Fruit fly (Drosophila melanogaster) whole organism, embryonic: ENCODE data around the gene Mrtf.
A peak's percentile ranks its signal among the peaks of the same experiment; 100 is the strongest.

Experiments
- Ada2b ChIP-seq: fragments of 200-800 bp; sonication (Bioruptor generic); IDR thresholded peaks from 2 replicates; pipeline ENCODE4 v1.3.6; 2022; ENCODE audit warnings: missing biosample characterization, missing genetic modification characterization
- Bgb ChIP-seq: fragments of 200-800 bp; sonication (Bioruptor generic); IDR thresholded peaks from 2 replicates; pipeline ENCODE4 v1.3.6; 2022; ENCODE audit warnings: missing biosample characterization, missing genetic modification characterization; ENCODE audit not compliant: partially characterized antibody
- Bteb2 ChIP-seq: fragments of 200-800 bp; sonication (Bioruptor generic); optimal IDR thresholded peaks from 2 replicates; lab custom pipeline; 2016; ENCODE audit warnings: missing biosample characterization, missing genetic modification characterization
- CG1024 ChIP-seq: fragments of 200-800 bp; sonication (Bioruptor generic); IDR thresholded peaks from 2 replicates; pipeline ENCODE4 v1.3.6; 2022; ENCODE audit warnings: missing biosample characterization, missing genetic modification characterization
- CG10654 ChIP-seq: fragments of 200-800 bp; sonication (Bioruptor generic); optimal IDR thresholded peaks from 2 replicates; lab custom pipeline; 2016; ENCODE audit warnings: missing biosample characterization, missing genetic modification characterization
- CG12391 ChIP-seq: fragments of 200-800 bp; sonication (Bioruptor generic); optimal IDR thresholded peaks from 3 replicates; lab custom pipeline; 2018; ENCODE audit warnings: missing biosample characterization, mild to moderate bottlenecking, missing genetic modification characterization, moderate library complexity
- CG13296 ChIP-seq: fragments of 200-800 bp; sonication (Bioruptor generic); optimal IDR thresholded peaks from 3 replicates; lab custom pipeline; 2018; ENCODE audit warnings: missing biosample characterization, mild to moderate bottlenecking, missing genetic modification characterization
- CG15696 ChIP-seq: fragments of 200-800 bp; sonication (Bioruptor generic); optimal IDR thresholded peaks from 2 replicates; lab custom pipeline; 2019; ENCODE audit warnings: missing biosample characterization, mild to moderate bottlenecking, missing genetic modification characterization, moderate library complexity
- CG1602 ChIP-seq: fragments of 200-800 bp; sonication (Bioruptor generic); optimal IDR thresholded peaks from 3 replicates; lab custom pipeline; 2016; ENCODE audit warnings: missing biosample characterization, missing genetic modification characterization
- CG17361 ChIP-seq: fragments of 200-800 bp; sonication (Bioruptor generic); IDR thresholded peaks from 3 replicates; pipeline ENCODE4 v1.3.6; 2022; ENCODE audit warnings: missing biosample characterization, missing genetic modification characterization
- CG17829 ChIP-seq: fragments of 200-800 bp; optimal IDR thresholded peaks from 2 replicates; lab custom pipeline; 2019; ENCODE audit warnings: missing biosample characterization, mild to moderate bottlenecking, missing genetic modification characterization, moderate library complexity
- CG2120 ChIP-seq: fragments of 200-800 bp; sonication (Bioruptor generic); optimal IDR thresholded peaks from 3 replicates; lab custom pipeline; 2016; ENCODE audit warnings: missing biosample characterization, missing genetic modification characterization
- CG3407 ChIP-seq: fragments of 200-800 bp; sonication (Bioruptor generic); optimal IDR thresholded peaks from 2 replicates; lab custom pipeline; 2018; ENCODE audit warnings: missing biosample characterization, mild to moderate bottlenecking, missing genetic modification characterization
- CG4854 ChIP-seq: fragments of 200-800 bp; sonication (Bioruptor generic); optimal IDR thresholded peaks from 2 replicates; lab custom pipeline; 2016; ENCODE audit warnings: missing biosample characterization, missing genetic modification characterization, inconsistent platforms
- CG9932 ChIP-seq: fragments of 200-800 bp; sonication (Bioruptor generic); IDR thresholded peaks from 2 replicates; pipeline ENCODE4 v1.3.6; 2022; ENCODE audit warnings: missing biosample characterization, missing genetic modification characterization
- Dref ChIP-seq: fragments of 200-800 bp; sonication (Bioruptor generic); IDR thresholded peaks from 2 replicates; pipeline ENCODE4 v1.3.6; 2022; ENCODE audit warnings: missing biosample characterization, missing genetic modification characterization
- Drgx ChIP-seq: fragments of 200-800 bp; sonication (Bioruptor generic); IDR thresholded peaks from 2 replicates; pipeline ENCODE4 v1.3.6; 2022; ENCODE audit warnings: missing biosample characterization, missing genetic modification characterization
- E2f1 ChIP-seq: fragments of 200-800 bp; sonication (Bioruptor generic); IDR thresholded peaks from 2 replicates; pipeline ENCODE4 v1.3.6; 2022; ENCODE audit warnings: missing biosample characterization, missing genetic modification characterization
- HHEX ChIP-seq: fragments of 200-800 bp; sonication (Bioruptor generic); optimal IDR thresholded peaks from 3 replicates; lab custom pipeline; 2017; ENCODE audit warnings: missing biosample characterization, mild to moderate bottlenecking, missing genetic modification characterization, missing genetic modification reagents
- HLHmδ ChIP-seq: fragments of 200-800 bp; sonication (Bioruptor generic); optimal IDR thresholded peaks from 2 replicates; lab custom pipeline; 2018; ENCODE audit warnings: missing biosample characterization, mild to moderate bottlenecking, missing genetic modification characterization, moderate library complexity
- Hey ChIP-seq: fragments of 200-800 bp; sonication (Bioruptor generic); optimal IDR thresholded peaks from 3 replicates; lab custom pipeline; 2018; ENCODE audit warnings: missing biosample characterization, mild to moderate bottlenecking, missing genetic modification characterization
- HmgD ChIP-seq: fragments of 200-800 bp; sonication (Bioruptor generic); optimal IDR thresholded peaks from 3 replicates; lab custom pipeline; 2016; ENCODE audit warnings: missing biosample characterization, missing genetic modification characterization
- HmgZ ChIP-seq: fragments of 200-800 bp; sonication (Bioruptor generic); optimal IDR thresholded peaks from 2 replicates; lab custom pipeline; 2018; ENCODE audit warnings: missing biosample characterization, mild to moderate bottlenecking, missing genetic modification characterization
- Hmx ChIP-seq: fragments of 200-800 bp; sonication (Bioruptor generic); optimal IDR thresholded peaks from 2 replicates; lab custom pipeline; 2016; ENCODE audit warnings: missing biosample characterization, missing genetic modification characterization
- Mrtf ChIP-seq: fragments of 200-800 bp; sonication (Bioruptor generic); IDR thresholded peaks from 3 replicates; pipeline ENCODE4 v1.3.6; 2022; ENCODE audit warnings: missing biosample characterization, missing genetic modification characterization
- Ptx1 ChIP-seq: fragments of 200-800 bp; sonication (Bioruptor generic); IDR thresholded peaks from 2 replicates; pipeline ENCODE4 v1.3.6; 2022; ENCODE audit warnings: missing biosample characterization, missing genetic modification characterization
- Spps ChIP-seq: fragments of 200-800 bp; sonication (Bioruptor generic); optimal IDR thresholded peaks from 2 replicates; lab custom pipeline; 2018; ENCODE audit warnings: missing biosample characterization, mild to moderate bottlenecking, missing genetic modification characterization
- Taf1 ChIP-seq: fragments of 200-800 bp; sonication (Bioruptor generic); IDR thresholded peaks from 2 replicates; pipeline ENCODE4 v1.3.6; 2022; ENCODE audit warnings: missing biosample characterization, missing genetic modification characterization
- Usf ChIP-seq: fragments of 200-800 bp; sonication (Bioruptor generic); optimal IDR thresholded peaks from 2 replicates; lab custom pipeline; 2017; ENCODE audit warnings: missing genotype, missing biosample characterization, missing genetic modification characterization
- btn ChIP-seq: fragments of 200-800 bp; sonication (Bioruptor generic); optimal IDR thresholded peaks from 2 replicates; lab custom pipeline; 2016; ENCODE audit warnings: missing biosample characterization, missing genetic modification characterization
- caup ChIP-seq: fragments of 200-800 bp; sonication (Bioruptor generic); optimal IDR thresholded peaks from 3 replicates; lab custom pipeline; 2017; ENCODE audit warnings: missing biosample characterization, mild to moderate bottlenecking, missing genetic modification characterization, moderate library complexity; ENCODE audit not compliant: severe bottlenecking
- chif ChIP-seq, 2 experiments: fragments of 200-800 bp; sonication (Bioruptor generic); optimal IDR thresholded peaks; 3 replicates each; lab custom pipeline; 2016; ENCODE audit warnings: missing biosample characterization in 2 of 2, missing genetic modification characterization in 2 of 2
- crc ChIP-seq: fragments of 200-800 bp; sonication (Bioruptor generic); optimal IDR thresholded peaks from 2 replicates; lab custom pipeline; 2016; ENCODE audit warnings: missing biosample characterization, missing genetic modification characterization
- eyg ChIP-seq: fragments of 200-800 bp; sonication (Bioruptor generic); optimal IDR thresholded peaks from 3 replicates; lab custom pipeline; 2016; ENCODE audit warnings: missing biosample characterization, missing genetic modification characterization
- fu2 ChIP-seq: fragments of 200-800 bp; sonication (Bioruptor generic); optimal IDR thresholded peaks from 2 replicates; lab custom pipeline; 2016; ENCODE audit warnings: missing biosample characterization, missing genetic modification characterization
- gcm ChIP-seq: fragments of 200-800 bp; sonication (Bioruptor generic); optimal IDR thresholded peaks from 2 replicates; lab custom pipeline; 2019; ENCODE audit warnings: missing biosample characterization, mild to moderate bottlenecking, missing genetic modification characterization, moderate library complexity
- insv ChIP-seq, 2 experiments: fragments of 200-800 bp; sonication (Bioruptor generic); optimal IDR thresholded peaks; 3 replicates each; lab custom pipeline; 2016 to 2018; ENCODE audit warnings: missing biosample characterization in 2 of 2, missing genetic modification characterization in 2 of 2
- lilli ChIP-seq: fragments of 200-800 bp; sonication (Bioruptor generic); optimal IDR thresholded peaks from 3 replicates; lab custom pipeline; 2016; ENCODE audit warnings: missing biosample characterization, missing genetic modification characterization
- nerfin-1 ChIP-seq: fragments of 200-800 bp; sonication (Bioruptor generic); optimal IDR thresholded peaks from 3 replicates; lab custom pipeline; 2019; ENCODE audit warnings: missing biosample characterization, mild to moderate bottlenecking, missing genetic modification characterization, moderate library complexity
- nom ChIP-seq: fragments of 200-800 bp; sonication (Bioruptor generic); optimal IDR thresholded peaks from 2 replicates; lab custom pipeline; 2017; ENCODE audit warnings: missing biosample characterization, missing genetic modification characterization, mild to moderate bottlenecking, moderate library complexity, missing genetic modification reagents
- phol ChIP-seq: fragments of 200-800 bp; sonication (Bioruptor generic); optimal IDR thresholded peaks from 3 replicates; lab custom pipeline; 2018; ENCODE audit warnings: missing biosample characterization, mild to moderate bottlenecking, missing genetic modification characterization, moderate library complexity
- sens-2 ChIP-seq: fragments of 200-800 bp; sonication (Bioruptor generic); IDR thresholded peaks from 2 replicates; pipeline ENCODE4 v1.3.6; 2022; ENCODE audit warnings: missing biosample characterization, missing genetic modification characterization
- seq ChIP-seq: fragments of 200-800 bp; sonication (Bioruptor generic); IDR thresholded peaks from 2 replicates; pipeline ENCODE4 v1.3.6; 2022; ENCODE audit warnings: missing biosample characterization, missing genetic modification characterization
- sqz ChIP-seq: fragments of 200-800 bp; sonication (Bioruptor generic); optimal IDR thresholded peaks from 3 replicates; lab custom pipeline; 2018; ENCODE audit warnings: missing biosample characterization, mild to moderate bottlenecking, missing genetic modification characterization
- tap ChIP-seq: fragments of 200-800 bp; optimal IDR thresholded peaks from 3 replicates; lab custom pipeline; 2019; ENCODE audit warnings: missing biosample characterization, mild to moderate bottlenecking, missing genetic modification characterization, moderate library complexity
- usp ChIP-seq: fragments of >200 bp; optimal IDR thresholded peaks from 2 replicates; lab custom pipeline; 2017; ENCODE audit warnings: missing biosample characterization, missing genetic modification characterization
- vfl ChIP-seq: fragments of 200-800 bp; sonication (Bioruptor generic); optimal IDR thresholded peaks from 2 replicates; lab custom pipeline; 2016; ENCODE audit warnings: missing biosample characterization, missing genetic modification characterization
- wor ChIP-seq: fragments of 200-800 bp; sonication (Bioruptor generic); IDR thresholded peaks from 2 replicates; pipeline ENCODE4 v1.3.6; 2022; ENCODE audit warnings: missing biosample characterization, missing genetic modification characterization
- yki ChIP-seq: fragments of >200 bp; optimal IDR thresholded peaks from 3 replicates; lab custom pipeline; 2018
- zfh2 ChIP-seq: fragments of 200-800 bp; sonication (Bioruptor generic); optimal IDR thresholded peaks from 2 replicates; lab custom pipeline; 2016; ENCODE audit warnings: missing biosample characterization, missing genetic modification characterization

Gene Mrtf

dm6 chr3L:2766269-2767088 is at the start of gene Mrtf, which contains the start of gene Non2 (continued):
- TF ChIP-seq caup (GFP tag; lab: Kevin White, UChicago) (no peak), CG3407 (GFP tag; lab: Kevin White, UChicago) (peak; percentile 30), chif (GFP tag; optimal IDR thresholded peaks at IDR 0.05; lab: Kevin White, UChicago) (peak; percentile 27 to 53), CG15696 (peak; percentile 67), Bteb2 (peak; percentile 18), insv (GFP tag; optimal IDR thresholded peaks at IDR 0.05; lab: Kevin White, UChicago) (no peak), Usf (GFP tag; lab: Kevin White, UChicago) (peak; percentile 50), Ada2b (GFP tag; lab: Robert Waterston, UW) (peak; percentile 56), Bgb (GFP tag; lab: Robert Waterston, UW) (peak; percentile 84), CG1024 (GFP tag; lab: Robert Waterston, UW) (no peak), eyg (GFP tag; lab: Kevin White, UChicago) (peak; percentile 11), HmgD (GFP tag; lab: Kevin White, UChicago) (no peak), nerfin-1 (tag; lab: Kevin White, UChicago) (peak; percentile 32), gcm (GFP tag; lab: Kevin White, UChicago) (no peak), Hey (tag; lab: Kevin White, UChicago) (no peak), usp (GFP tag; lab: Kevin White, UChicago) (no peak), seq (no peak), wor (GFP tag; lab: Robert Waterston, UW) (no peak), CG13296 (GFP tag; lab: Kevin White, UChicago) (peak; percentile 37), Ptx1 (peak; percentile 50), CG17361 (GFP tag; lab: Robert Waterston, UW) (peak; percentile 79), Spps (tag; lab: Kevin White, UChicago) (peak; percentile 1), HLHmδ (no peak), CG17829 (peak; percentile 54), E2f1 (GFP tag; lab: Robert Waterston, UW) (0 out of 2 replicates have a peak, but pooled peaks have one; percentile 10), Hmx (GFP tag; lab: Kevin White, UChicago) (peak; percentile 33), HHEX (GFP tag; lab: Kevin White, UChicago) (peak; percentile 15), lilli (GFP tag; lab: Kevin White, UChicago) (peak; percentile 80), Drgx (no peak), CG10654 (GFP tag; lab: Kevin White, UChicago) (peak; percentile 47), phol (tag; lab: Kevin White, UChicago) (peak; percentile 56), HmgZ (tag; lab: Kevin White, UChicago) (peak; percentile 54), Taf1 (no peak), sens-2 (GFP tag; lab: Robert Waterston, UW) (no peak), Dref (GFP tag; lab: Robert Waterston, UW) (peak; percentile 87), CG9932 (GFP tag; lab: Robert Waterston, UW) (peak; percentile 77), Mrtf (GFP tag; lab: Robert Waterston, UW) (peak; percentile 73), CG12391 (peak; percentile 72), zfh2 (GFP tag; lab: Kevin White, UChicago) (peak; percentile 82), crc (GFP tag; lab: Kevin White, UChicago) (no peak), nom (GFP tag; lab: Kevin White, UChicago) (no peak), CG1602 (GFP tag; lab: Kevin White, UChicago) (peak; percentile 69), CG2120 (GFP tag; lab: Kevin White, UChicago) (peak; percentile 83), yki (lab: Kevin White, UChicago) (no peak), tap (no peak), fu2 (GFP tag; lab: Kevin White, UChicago) (peak; percentile 42), btn (GFP tag; lab: Kevin White, UChicago) (no peak), vfl (peak; percentile 63), CG4854 (no peak), sqz (GFP tag; lab: Kevin White, UChicago) (no peak)
